Worm (Caenorhabditis elegans) whole organism, L3 larva: ENCODE results near the gene K10C9.7.

Experiments
- ama-1 ChIP-seq: fragments of 150-350 bp; optimal IDR thresholded peaks from 2 replicates; lab custom pipeline; 2018
- ceh-82 ChIP-seq: fragments of 150-350 bp; optimal IDR thresholded peaks from 2 replicates; lab custom pipeline; 2014; ENCODE audit warnings: missing biosample characterization, missing genetic modification characterization
- elt-3 ChIP-seq, 3 experiments: fragments of 150-350 bp in 1 of 3; sonication (generic microtip) in 2 of 3; optimal IDR thresholded peaks; 2 replicates in 2 of 3; 4 replicates in 1 of 3; lab custom pipeline; 2014 to 2017; ENCODE audit warnings: missing biosample characterization in 3 of 3, missing genetic modification characterization in 3 of 3
- fos-1 ChIP-seq: fragments of 150-350 bp; optimal IDR thresholded peaks from 2 replicates; lab custom pipeline; 2014; ENCODE audit warnings: missing biosample characterization, missing genetic modification characterization
- lin-39 ChIP-seq: fragments of 150-350 bp; optimal IDR thresholded peaks from 2 replicates; lab custom pipeline; 2018; ENCODE audit warnings: missing biosample characterization, missing genetic modification reagents, missing genetic modification characterization
- mml-1 ChIP-seq: fragments of 150-350 bp; sonication (generic microtip); optimal IDR thresholded peaks from 3 replicates; lab custom pipeline; 2014; ENCODE audit warnings: missing biosample characterization, missing genetic modification characterization
- nfya-1 ChIP-seq: sonication (generic microtip); optimal IDR thresholded peaks from 2 replicates; lab custom pipeline; 2017; ENCODE audit warnings: missing genetic modification characterization, mild to moderate bottlenecking, missing compliant biosample characterization, antibody characterized with exemption, moderate library complexity; ENCODE audit not compliant: insufficient read depth
- nhr-11 ChIP-seq: fragments of 150-350 bp; optimal IDR thresholded peaks from 2 replicates; lab custom pipeline; 2014; ENCODE audit warnings: missing biosample characterization, missing genetic modification characterization
- nhr-12 ChIP-seq: fragments of 150-350 bp; optimal IDR thresholded peaks from 2 replicates; lab custom pipeline; 2014; ENCODE audit warnings: missing biosample characterization, missing genetic modification characterization
- nhr-25 ChIP-seq: sonication (generic microtip); optimal IDR thresholded peaks from 2 replicates; lab custom pipeline; 2017; ENCODE audit warnings: missing biosample characterization, missing genetic modification characterization
- nhr-67 ChIP-seq: fragments of 150-350 bp; optimal IDR thresholded peaks from 2 replicates; lab custom pipeline; 2014; ENCODE audit warnings: missing biosample characterization, missing genetic modification characterization
- pqm-1 ChIP-seq: fragments of 150-350 bp; optimal IDR thresholded peaks from 2 replicates; lab custom pipeline; 2017; ENCODE audit warnings: missing biosample characterization, missing genetic modification characterization, inconsistent platforms
- unc-39 ChIP-seq: sonication (generic microtip); optimal IDR thresholded peaks from 4 replicates; lab custom pipeline; 2017; ENCODE audit warnings: missing biosample characterization, missing genetic modification characterization
- unc-62 ChIP-seq: fragments of 150-350 bp; sonication (generic microtip); optimal IDR thresholded peaks from 4 replicates; lab custom pipeline; 2014; ENCODE audit warnings: missing biosample characterization, missing genetic modification reagents, missing genetic modification characterization

ce11 chrV:1100280-1100679 is 32.9 kb upstream of the K10C9.7 start, which contains the start of gene Y50D4B.2:
- TF ChIP-seq unc-62 (GFP tag; lab: Kevin White, UChicago) (no peak), fos-1 (no peak), ceh-82 (no peak), elt-3 (tag; optimal IDR thresholded peaks at IDR 0.05; lab: Kevin White, UChicago) (no peak), nhr-25 (no peak), nhr-11 (tag; lab: Kevin White, UChicago) (no peak), unc-39 (tag; lab: Kevin White, UChicago) (no peak), lin-39 (tag; lab: Kevin White, UChicago) (no peak), ama-1 (lab: Kevin White, UChicago) (no peak), mml-1 (tag; lab: Kevin White, UChicago) (no peak), pqm-1 (tag; lab: Kevin White, UChicago) (no peak), nfya-1 (tag; lab: Kevin White, UChicago) (no peak), nhr-67 (tag; lab: Kevin White, UChicago) (no peak), nhr-12 (tag; lab: Kevin White, UChicago) (no peak)
